Fruit fly (Drosophila melanogaster) whole organism, pupa: Measurements from ENCODE around the gene CG14309.

Source experiments
- CG32121 ChIP-seq: fragments of 200-800 bp; sonication (Bioruptor generic); IDR thresholded peaks from 2 replicates; pipeline ENCODE4 v1.3.6; 2022; ENCODE audit warnings: missing biosample characterization, missing genetic modification characterization
- Ets98B ChIP-seq: fragments of 200-800 bp; sonication (Bioruptor generic); IDR thresholded peaks from 2 replicates; pipeline ENCODE4 v1.3.6; 2022; ENCODE audit warnings: missing biosample characterization, missing genetic modification characterization
- Pif1A ChIP-seq: fragments of 200-800 bp; sonication (Bioruptor generic); optimal IDR thresholded peaks from 3 replicates; lab custom pipeline; 2016; ENCODE audit warnings: missing biosample characterization, missing genetic modification characterization

dm6 chr3R:18371346-18371745 is 13.5 kb downstream of the CG14309 start:
- TF ChIP-seq Ets98B (GFP tag; lab: Robert Waterston, UW) (peak; percentile 49), CG32121 (peak; percentile 66), Pif1A (GFP tag; lab: Kevin White, UChicago) (peak; percentile 36)
